Fruit fly (Drosophila melanogaster) whole organism, adult: ENCODE data around the gene Mtpalpha.

Experiments used
- CG11617 ChIP-seq: fragments of 200-800 bp; sonication (Bioruptor generic); optimal IDR thresholded peaks from 2 replicates; lab custom pipeline; 2017; ENCODE audit warnings: mild to moderate bottlenecking, missing biosample characterization, missing genetic modification reagents, missing genetic modification characterization
- CG12768 ChIP-seq: fragments of 200-800 bp; sonication (Bioruptor generic); optimal IDR thresholded peaks from 2 replicates; lab custom pipeline; 2017; ENCODE audit warnings: missing biosample characterization, missing genetic modification characterization, mild to moderate bottlenecking, moderate library complexity, missing genetic modification reagents
- CG14711 ChIP-seq: fragments of 200-800 bp; sonication (Bioruptor generic); optimal IDR thresholded peaks from 2 replicates; lab custom pipeline; 2018; ENCODE audit warnings: missing biosample characterization, mild to moderate bottlenecking, missing genetic modification characterization, moderate library complexity
- CG1620 ChIP-seq: fragments of 200-800 bp; sonication (Bioruptor generic); optimal IDR thresholded peaks from 2 replicates; lab custom pipeline; 2016; ENCODE audit warnings: missing biosample characterization, missing genetic modification characterization
- CG33017 ChIP-seq: fragments of 200-800 bp; sonication (Bioruptor generic); optimal IDR thresholded peaks from 2 replicates; lab custom pipeline; 2018; ENCODE audit warnings: missing biosample characterization, mild to moderate bottlenecking, missing genetic modification characterization, moderate library complexity
- CG5204 ChIP-seq: fragments of 200-800 bp; sonication (Bioruptor generic); optimal IDR thresholded peaks from 2 replicates; lab custom pipeline; 2016; ENCODE audit warnings: missing biosample characterization, missing genetic modification characterization
- CG7045 ChIP-seq: fragments of 200-800 bp; sonication (Bioruptor generic); optimal IDR thresholded peaks from 2 replicates; lab custom pipeline; 2017; ENCODE audit warnings: missing biosample characterization, mild to moderate bottlenecking, missing genetic modification characterization
- CG7101 ChIP-seq: fragments of 200-800 bp; sonication (Bioruptor generic); optimal IDR thresholded peaks from 2 replicates; lab custom pipeline; 2018; ENCODE audit warnings: missing biosample characterization, mild to moderate bottlenecking, missing genetic modification characterization, moderate library complexity
- Clk ChIP-seq: fragments of 200-800 bp; sonication (Bioruptor generic); optimal IDR thresholded peaks from 2 replicates; lab custom pipeline; 2017; ENCODE audit warnings: missing biosample characterization, missing genetic modification characterization
- Crg-1 ChIP-seq: fragments of 200-800 bp; sonication (Bioruptor generic); optimal IDR thresholded peaks from 2 replicates; lab custom pipeline; 2016; ENCODE audit warnings: missing biosample characterization, missing genetic modification characterization
- Hr96 ChIP-seq: fragments of 200-800 bp; sonication (Bioruptor generic); optimal IDR thresholded peaks from 2 replicates; lab custom pipeline; 2016; ENCODE audit warnings: missing biosample characterization, missing genetic modification characterization
- Mnt ChIP-seq: fragments of 200-800 bp; sonication (Bioruptor generic); optimal IDR thresholded peaks from 2 replicates; lab custom pipeline; 2016; ENCODE audit warnings: missing biosample characterization, mild to moderate bottlenecking, missing genetic modification characterization
- bab1 ChIP-seq: fragments of 200-800 bp; sonication (Bioruptor generic); optimal IDR thresholded peaks from 3 replicates; lab custom pipeline; 2019; ENCODE audit warnings: missing biosample characterization, mild to moderate bottlenecking, missing genetic modification characterization, moderate library complexity
- cic ChIP-seq: fragments of 200-800 bp; sonication (Bioruptor generic); optimal IDR thresholded peaks from 2 replicates; lab custom pipeline; 2017; ENCODE audit warnings: missing biosample characterization, mild to moderate bottlenecking, missing genetic modification characterization, moderate library complexity
- cnc ChIP-seq, 2 experiments: fragments of >200 bp; optimal IDR thresholded peaks; 2 replicates each; lab custom pipeline; 2017
- kay ChIP-seq: fragments of 200-800 bp; sonication (Bioruptor generic); peaks from one replicate; lab custom pipeline; 2016; ENCODE audit warnings: missing biosample characterization, missing genetic modification characterization, borderline replicate concordance
- ovo ChIP-seq: fragments of 200-800 bp; sonication (Bioruptor generic); optimal IDR thresholded peaks from 2 replicates; lab custom pipeline; 2016; ENCODE audit warnings: missing biosample characterization, missing genetic modification characterization
- pad ChIP-seq: fragments of 200-800 bp; sonication (Bioruptor generic); optimal IDR thresholded peaks from 3 replicates; lab custom pipeline; 2017; ENCODE audit warnings: missing biosample characterization, missing genetic modification characterization, mild to moderate bottlenecking, moderate library complexity, missing genetic modification reagents
- tj ChIP-seq: fragments of 200-800 bp; sonication (Bioruptor generic); optimal IDR thresholded peaks from 3 replicates; lab custom pipeline; 2017; ENCODE audit warnings: missing biosample characterization, mild to moderate bottlenecking, missing genetic modification characterization, moderate library complexity
- toe ChIP-seq: fragments of 200-800 bp; sonication (Bioruptor generic); optimal IDR thresholded peaks from 2 replicates; lab custom pipeline; 2016; ENCODE audit warnings: missing biosample characterization, missing genetic modification characterization

The Mtpalpha gene

DNA sequence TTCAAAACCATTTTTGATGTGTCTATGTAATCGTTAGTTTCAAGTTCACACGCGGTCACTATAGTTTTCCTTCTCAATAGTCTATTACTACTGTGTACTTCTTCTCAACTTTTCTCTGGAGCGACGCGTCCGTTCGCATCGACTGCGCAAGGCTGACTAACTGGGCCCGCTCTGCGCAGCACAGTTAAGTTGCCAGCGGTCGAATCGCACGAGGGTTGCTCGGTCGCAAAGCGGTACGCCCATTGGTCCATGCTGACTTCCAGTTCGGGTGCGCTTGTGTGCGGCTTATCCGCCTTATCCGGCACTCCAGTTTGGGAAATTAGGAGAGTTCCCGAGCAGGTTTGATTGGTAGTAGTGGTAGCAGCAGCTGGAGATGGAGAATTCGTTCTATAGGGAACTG lies 5.0 kb upstream of the Mtpalpha start, which contains the start of gene gcm:
TSS of gene gcm (minus strand) at position 164 of the 400 bp plus-strand sequence.
- TF ChIP-seq CG7045 (no peak), CG1620 (GFP tag; lab: Kevin White, UChicago) (no peak), cnc (optimal IDR thresholded peaks at IDR 0.05; lab: Kevin White, UChicago) (no peak), bab1 (GFP tag; lab: Kevin White, UChicago) (no peak), CG7101 (tag; lab: Kevin White, UChicago) (no peak), Crg-1 (GFP tag; lab: Kevin White, UChicago) (no peak)

DNA sequence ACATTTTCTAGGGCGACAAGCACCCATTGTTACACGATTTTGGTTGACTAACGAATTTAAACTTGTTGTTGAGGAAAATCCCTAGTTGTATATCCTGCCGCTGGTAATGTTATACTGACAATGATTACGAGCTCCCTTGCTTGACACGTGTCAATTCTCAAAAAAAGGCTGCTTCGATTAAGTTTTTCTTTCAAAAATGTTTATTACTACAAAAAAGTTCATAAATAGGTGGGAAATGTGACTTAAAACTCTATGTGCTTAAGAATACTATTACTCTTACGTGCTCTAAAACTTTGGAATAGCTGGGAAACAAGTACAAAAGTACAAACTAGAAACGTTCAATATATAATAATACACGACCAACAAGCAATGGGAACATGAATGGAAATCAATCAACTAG lies 3.0 kb upstream of the Mtpalpha start, which contains the start of gene CG31709:
TSS of gene CG31709 (minus strand) at position 101 of the 400 bp plus-strand sequence.
- no peak for TF ChIP-seq Mnt

DNA sequence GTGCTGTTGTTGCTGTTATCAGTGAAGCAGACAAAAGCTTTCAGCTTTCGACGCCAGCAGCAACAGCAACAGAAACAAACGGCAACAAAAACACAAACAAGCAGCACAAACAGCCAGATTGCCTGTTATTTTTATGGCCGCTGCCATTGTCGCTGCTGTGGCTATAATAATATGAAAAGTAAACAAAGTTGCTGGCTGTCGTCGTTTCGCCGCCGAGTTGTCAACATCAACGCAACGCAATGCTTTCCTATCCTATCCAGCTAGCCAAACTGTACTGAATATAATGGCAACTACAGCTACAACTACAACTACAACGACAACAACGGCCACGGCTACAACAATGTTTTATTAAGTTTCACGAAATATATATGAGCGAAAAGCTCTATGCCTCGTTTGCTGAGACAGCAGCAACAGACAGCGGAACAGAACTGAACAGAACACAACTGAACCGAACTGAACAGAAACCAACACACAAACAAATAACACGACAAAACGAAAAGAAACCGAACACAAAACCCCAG lies 5.8 kb downstream of the Mtpalpha start:
- TF ChIP-seq CG14711 (tag; lab: Kevin White, UChicago) = peak; percentile 41
- no peak for TF ChIP-seq Hr96 (GFP tag; lab: Kevin White, UChicago)
- TF ChIP-seq CG7101 (tag; lab: Kevin White, UChicago) = peak; percentile 48
- peak; percentile 85 for TF ChIP-seq tj (GFP tag; lab: Kevin White, UChicago)
- TF ChIP-seq CG1620 (GFP tag; lab: Kevin White, UChicago) = no peak
- no peak for TF ChIP-seq cic (GFP tag; lab: Kevin White, UChicago)
- TF ChIP-seq Crg-1 (GFP tag; lab: Kevin White, UChicago) = peak; percentile 64
- TF ChIP-seq CG7045 = peak; percentile 29
- TF ChIP-seq kay (GFP tag; lab: Kevin White, UChicago) = peak; percentile 90
- TF ChIP-seq pad = no peak
- TF ChIP-seq bab1 (GFP tag; lab: Kevin White, UChicago) = peak; percentile 89
- no peak for TF ChIP-seq toe (GFP tag; lab: Kevin White, UChicago)
- TF ChIP-seq CG33017 (tag; lab: Kevin White, UChicago) = no peak
- no peak for TF ChIP-seq cnc (optimal IDR thresholded peaks at IDR 0.05; lab: Kevin White, UChicago)
- peak; percentile 8 for TF ChIP-seq CG11617 (GFP tag; lab: Kevin White, UChicago)
- no peak for TF ChIP-seq CG12768 (GFP tag; lab: Kevin White, UChicago)
- TF ChIP-seq Mnt = no peak
- TF ChIP-seq Clk (GFP tag; lab: Kevin White, UChicago) = peak; percentile 27
- TF ChIP-seq CG5204 (GFP tag; lab: Kevin White, UChicago) = no peak
- TF ChIP-seq ovo = peak; percentile 3

DNA sequence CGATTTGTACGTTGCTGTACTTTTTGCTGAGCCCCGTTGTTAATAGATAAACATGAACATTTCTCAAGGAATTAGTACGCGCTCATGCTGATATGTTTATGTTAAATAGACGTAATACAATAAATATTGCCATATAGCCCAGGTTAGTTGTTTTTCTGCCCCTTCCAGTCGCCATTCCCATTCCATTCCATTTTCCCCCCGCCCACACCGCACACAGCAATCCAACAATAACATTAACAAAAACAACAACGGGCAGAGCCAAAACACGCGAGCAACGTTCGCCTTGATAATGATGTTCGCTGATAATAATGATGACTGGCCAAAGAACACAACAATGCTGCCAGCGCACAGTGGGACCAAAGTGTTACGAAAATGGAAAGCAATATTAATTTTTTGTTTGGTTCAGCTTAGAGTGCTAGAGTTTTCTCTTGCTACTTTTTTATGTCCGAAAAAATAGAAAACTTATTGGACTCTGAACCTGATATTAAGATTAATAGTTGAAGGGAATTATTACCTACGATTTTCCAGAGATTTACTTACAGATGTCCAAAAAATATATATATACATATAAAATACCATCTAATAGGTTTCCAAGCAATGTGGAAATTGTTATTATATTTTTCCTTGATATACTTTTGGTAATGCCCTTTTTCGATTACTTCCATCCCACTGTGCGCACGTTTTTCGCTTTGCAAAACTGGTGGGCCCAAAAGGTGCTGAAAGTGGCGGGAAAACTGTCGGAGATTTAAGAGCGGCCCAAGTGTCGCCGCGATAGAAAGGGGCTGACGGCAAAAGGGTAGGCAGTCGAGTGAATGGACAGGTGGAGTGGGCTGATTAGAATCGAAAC lies 6.8 kb downstream of the Mtpalpha start:
- TF ChIP-seq CG33017 (tag; lab: Kevin White, UChicago) = peak; percentile 93
- peak; percentile 97 for TF ChIP-seq CG11617 (GFP tag; lab: Kevin White, UChicago)
- peak; percentile 88 for TF ChIP-seq pad
- peak; percentile 97 for TF ChIP-seq bab1 (GFP tag; lab: Kevin White, UChicago)
- TF ChIP-seq Mnt = peak; percentile 98
- peak; percentile 87 for TF ChIP-seq CG14711 (tag; lab: Kevin White, UChicago)
- peak; percentile 84 for TF ChIP-seq ovo
- peak; percentile 89 for TF ChIP-seq kay (GFP tag; lab: Kevin White, UChicago)
- peak; percentile 96 for TF ChIP-seq cic (GFP tag; lab: Kevin White, UChicago)
- peak; percentile 73 for TF ChIP-seq CG1620 (GFP tag; lab: Kevin White, UChicago)
- peak; percentile 91 for TF ChIP-seq CG7101 (tag; lab: Kevin White, UChicago)
- TF ChIP-seq CG7045 = peak; percentile 93
- peak; percentile 81 for TF ChIP-seq Clk (GFP tag; lab: Kevin White, UChicago)
- TF ChIP-seq Hr96 (GFP tag; lab: Kevin White, UChicago) = peak; percentile 78
- peak; percentile 87 for TF ChIP-seq Crg-1 (GFP tag; lab: Kevin White, UChicago)
- peak; percentile 65 for TF ChIP-seq toe (GFP tag; lab: Kevin White, UChicago)
- peak; percentile 91 for TF ChIP-seq tj (GFP tag; lab: Kevin White, UChicago)
- peak; percentile 92 for TF ChIP-seq CG12768 (GFP tag; lab: Kevin White, UChicago)
- TF ChIP-seq cnc (optimal IDR thresholded peaks at IDR 0.05; lab: Kevin White, UChicago) = no peak
- peak; percentile 86 for TF ChIP-seq CG5204 (GFP tag; lab: Kevin White, UChicago)

DNA sequence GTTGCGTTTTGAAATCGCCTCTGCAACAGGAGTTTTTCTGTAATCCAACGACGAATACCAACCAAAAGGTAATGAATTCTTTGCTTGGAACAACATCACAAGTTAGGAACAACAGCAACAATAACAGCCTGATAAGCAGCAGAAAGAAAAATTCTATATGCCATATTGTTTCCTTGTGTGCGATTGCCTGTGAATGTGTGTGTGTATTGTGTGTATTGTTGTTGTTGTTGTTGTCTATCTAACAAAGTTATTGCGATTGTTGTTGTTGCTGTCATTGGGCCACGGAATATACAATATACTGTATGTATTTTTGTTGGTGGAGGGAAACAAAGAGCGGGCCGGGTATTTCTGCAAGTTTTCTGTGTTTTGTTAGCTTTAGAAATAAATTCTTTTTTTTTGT lies 7.4 kb downstream of the Mtpalpha start:
- TF ChIP-seq kay (GFP tag; lab: Kevin White, UChicago) = peak; percentile 80
- no peak for TF ChIP-seq pad

DNA sequence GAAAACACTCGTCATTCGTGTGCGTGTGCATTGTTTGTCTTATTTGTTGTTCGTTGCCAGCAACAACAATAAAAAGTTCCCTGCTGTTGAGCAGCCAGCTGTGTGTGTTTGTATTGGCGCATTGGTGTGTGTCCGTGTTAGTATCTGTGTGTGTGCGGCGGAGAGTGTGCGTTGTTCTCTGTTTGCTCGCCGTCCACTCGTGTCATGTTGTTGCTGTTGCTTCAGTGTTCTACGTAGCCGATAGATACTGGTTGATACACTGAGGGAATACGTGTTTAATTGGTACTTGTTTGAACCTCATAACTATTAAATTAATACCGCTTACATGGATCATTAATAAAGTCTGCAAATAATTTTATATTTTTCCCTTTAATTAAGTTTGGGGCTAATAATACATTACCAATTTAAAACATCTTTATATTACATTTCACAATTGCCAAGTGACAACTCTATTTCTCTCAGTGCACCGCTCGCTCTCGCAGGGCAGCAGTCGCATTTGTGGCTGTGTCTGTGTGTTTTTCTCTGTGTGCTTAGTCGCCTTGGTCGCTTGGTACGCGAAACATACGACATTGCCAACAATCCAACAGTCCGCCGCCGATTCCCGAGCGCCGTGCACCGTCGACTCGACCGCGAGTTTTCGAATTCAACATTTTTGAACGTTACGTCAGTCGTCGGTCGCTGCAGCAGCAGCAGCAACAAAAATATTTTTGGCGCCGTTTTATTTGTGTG lies 8.0 kb downstream of the Mtpalpha start, which contains the start of gene brwl:
TSS of gene brwl (plus strand) at position 531 of the 729 bp plus-strand sequence.
- TF ChIP-seq Clk (GFP tag; lab: Kevin White, UChicago) (peak; percentile 93), Hr96 (GFP tag; lab: Kevin White, UChicago) (peak; percentile 96), CG7101 (tag; lab: Kevin White, UChicago) (peak; percentile 96), kay (GFP tag; lab: Kevin White, UChicago) (peak; percentile 76), Crg-1 (GFP tag; lab: Kevin White, UChicago) (peak; percentile 88), CG7045 (peak; percentile 96), bab1 (GFP tag; lab: Kevin White, UChicago) (peak; percentile 94), cnc (optimal IDR thresholded peaks at IDR 0.05; lab: Kevin White, UChicago) (no peak), pad (peak; percentile 84), CG1620 (GFP tag; lab: Kevin White, UChicago) (peak; percentile 87), cic (GFP tag; lab: Kevin White, UChicago) (peak; percentile 74), CG12768 (GFP tag; lab: Kevin White, UChicago) (peak; percentile 97), CG5204 (GFP tag; lab: Kevin White, UChicago) (peak; percentile 97), ovo (peak; percentile 86), Mnt (peak; percentile 86), CG11617 (GFP tag; lab: Kevin White, UChicago) (peak; percentile 96), CG33017 (tag; lab: Kevin White, UChicago) (peak; percentile 95), tj (GFP tag; lab: Kevin White, UChicago) (peak; percentile 85), CG14711 (tag; lab: Kevin White, UChicago) (peak; percentile 91), toe (GFP tag; lab: Kevin White, UChicago) (peak; percentile 97)
